Worm (Caenorhabditis elegans): ENCODE results near the gene lrch-1.

Gene lrch-1

DNA sequence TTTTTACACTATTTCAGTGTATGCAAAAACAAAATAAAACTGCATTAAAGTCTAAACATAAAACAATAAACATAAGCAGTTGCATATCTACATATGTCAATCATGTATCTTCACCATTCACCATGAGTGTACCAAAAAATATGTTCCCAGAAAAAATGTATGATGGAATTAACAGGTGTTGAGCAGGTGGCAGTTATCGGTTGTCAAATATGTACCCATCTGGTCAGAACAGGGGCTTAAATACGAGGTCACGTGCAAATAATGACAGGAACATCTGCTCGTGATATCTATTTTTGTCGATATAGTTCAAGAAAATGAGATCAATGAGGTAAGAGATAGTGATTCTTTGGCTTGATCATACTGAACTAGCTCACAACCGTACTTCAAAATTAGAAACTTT lies 42.6 kb upstream of the lrch-1 start:
- TF ChIP-seq nhr-23 (tag; optimal IDR thresholded peaks at IDR 0.05) = no peak
- TF ChIP-seq ZK546.5 (tag; optimal IDR thresholded peaks at IDR 0.05) = no peak
- TF ChIP-seq nhr-67 (tag; optimal IDR thresholded peaks at IDR 0.05) = no peak
- no peak for TF ChIP-seq lin-39 (tag; optimal IDR thresholded peaks at IDR 0.05)
- TF ChIP-seq nhr-43 (tag; optimal IDR thresholded peaks at IDR 0.05; ENCODE audit: poor library complexity, severe bottlenecking) = no peak
- TF ChIP-seq R02D3.7 (tag; optimal IDR thresholded peaks at IDR 0.05) = no peak
- no peak for TF ChIP-seq pha-4 (tag; optimal IDR thresholded peaks at IDR 0.05)
- TF ChIP-seq elt-2 (tag; optimal IDR thresholded peaks at IDR 0.05) = no peak

DNA sequence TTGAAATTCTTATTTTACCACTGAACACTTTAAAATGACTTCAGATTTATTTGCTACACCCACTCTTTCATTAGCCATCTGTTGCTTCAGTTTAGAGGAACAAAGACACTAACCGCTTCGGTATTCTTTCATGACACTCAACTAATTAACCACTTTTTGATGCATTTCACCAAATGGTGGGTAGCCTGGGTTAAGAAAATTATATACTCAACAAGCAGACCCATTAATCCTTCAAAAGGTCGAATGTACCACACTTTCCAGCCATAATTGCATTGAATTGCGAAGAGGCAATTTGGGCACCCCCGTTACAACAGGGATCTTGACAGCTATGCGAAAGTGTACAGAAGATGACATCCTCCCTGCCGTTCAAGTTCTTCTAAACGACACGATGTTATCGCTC lies 42.0 kb upstream of the lrch-1 start:
- TF ChIP-seq nhr-25 (tag; optimal IDR thresholded peaks at IDR 0.05) = peak; percentile 4
- peak; percentile 7 for TF ChIP-seq nhr-23 (tag; optimal IDR thresholded peaks at IDR 0.05)
- no peak for TF ChIP-seq R02D3.7 (tag; optimal IDR thresholded peaks at IDR 0.05)
- no peak for TF ChIP-seq fos-1 (tag; optimal IDR thresholded peaks at IDR 0.05)

DNA sequence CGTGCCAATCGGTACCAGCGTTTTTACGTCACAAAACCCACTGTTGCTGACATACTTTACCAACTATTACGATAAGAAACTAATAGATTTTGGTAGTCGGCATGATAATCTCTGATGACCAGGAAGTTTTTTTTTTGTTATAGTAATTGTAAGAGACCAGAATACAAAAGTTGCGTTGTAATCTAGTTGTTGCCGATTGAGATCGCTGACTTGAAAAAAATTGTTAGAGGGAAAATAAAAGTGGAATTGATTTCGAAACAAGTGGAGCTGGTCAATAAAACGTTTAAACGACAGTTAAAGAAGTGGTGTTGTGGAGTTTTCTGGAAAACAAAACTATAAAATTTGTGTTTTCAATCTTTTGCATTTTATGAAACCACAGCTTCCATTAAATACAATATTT lies 40.5 kb upstream of the lrch-1 start:
- TF ChIP-seq elt-2 (tag; optimal IDR thresholded peaks at IDR 0.05) (no peak), ceh-28 (tag; optimal IDR thresholded peaks at IDR 0.05) (peak; percentile 2), nhr-23 (tag; optimal IDR thresholded peaks at IDR 0.05) (peak; percentile 31), pqm-1 (tag; optimal IDR thresholded peaks at IDR 0.05) (peak; percentile 31)

DNA sequence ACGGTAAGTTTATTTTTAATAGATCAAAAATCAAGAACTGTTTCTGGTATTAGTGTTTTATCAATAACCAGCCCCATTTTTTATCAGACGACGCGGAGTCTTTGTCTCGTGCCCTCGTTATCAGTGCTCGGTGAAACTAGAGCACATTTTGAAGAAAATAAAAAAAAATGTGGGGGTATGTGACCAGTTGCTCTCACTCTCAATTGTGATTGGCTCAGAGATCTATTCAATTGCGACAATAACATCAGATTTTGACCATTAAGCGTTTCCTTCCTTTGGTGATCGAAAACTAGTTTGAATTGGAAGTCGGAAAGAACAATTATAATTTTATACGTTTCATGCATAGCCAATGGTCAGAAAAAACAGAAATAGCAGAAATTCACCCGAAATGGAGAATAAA lies 40.0 kb upstream of the lrch-1 start:
- TF ChIP-seq pha-4 (tag; optimal IDR thresholded peaks at IDR 0.05) = peak; percentile 54
- no peak for TF ChIP-seq sea-2 (GFP tag; optimal IDR thresholded peaks at IDR 0.05)
- no peak for TF ChIP-seq egl-27 (tag; optimal IDR thresholded peaks at IDR 0.05)
- peak; percentile 38 for TF ChIP-seq jun-1 (tag; optimal IDR thresholded peaks at IDR 0.05)
- TF ChIP-seq ama-1 (optimal IDR thresholded peaks at IDR 0.05) = peak; percentile 51
- TF ChIP-seq mml-1 (tag; optimal IDR thresholded peaks at IDR 0.05) = no peak
- no peak for TF ChIP-seq ceh-16 (tag; optimal IDR thresholded peaks at IDR 0.05)
- no peak for TF ChIP-seq nhr-12 (tag; optimal IDR thresholded peaks at IDR 0.05)
- TF ChIP-seq ceh-82 (tag; optimal IDR thresholded peaks at IDR 0.05) = no peak
- TF ChIP-seq elt-2 (tag; optimal IDR thresholded peaks at IDR 0.05) = peak; percentile 92
- peak; percentile 52 for TF ChIP-seq nfya-1 (tag; optimal IDR thresholded peaks at IDR 0.05; ENCODE audit: insufficient read depth)
- TF ChIP-seq pqm-1 (tag; optimal IDR thresholded peaks at IDR 0.05) = peak; percentile 89

DNA sequence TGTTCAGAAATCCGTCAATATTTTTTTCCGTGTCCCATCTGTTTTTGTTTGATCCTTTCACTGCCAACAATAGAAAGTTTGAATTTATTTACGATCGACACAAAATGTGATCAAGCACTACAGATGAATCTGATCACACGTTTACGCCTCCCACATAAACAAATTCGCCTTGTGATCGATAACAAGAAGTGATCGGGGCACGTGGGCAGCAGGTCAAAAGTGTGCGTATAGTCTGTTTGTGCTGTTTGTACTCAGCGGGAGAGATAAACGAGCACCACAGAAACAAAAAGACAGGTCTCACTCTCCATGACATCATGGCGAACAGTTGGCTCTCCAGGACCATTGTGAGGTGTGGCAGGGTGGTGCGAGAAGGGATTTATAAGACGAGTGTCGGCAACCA lies 39.1 kb upstream of the lrch-1 start:
- TF ChIP-seq ceh-28 (tag; optimal IDR thresholded peaks at IDR 0.05) (peak; percentile 57), R02D3.7 (tag; optimal IDR thresholded peaks at IDR 0.05) (no peak), ZK546.5 (tag; optimal IDR thresholded peaks at IDR 0.05) (no peak), eor-1 (tag; optimal IDR thresholded peaks at IDR 0.05) (no peak), egl-27 (tag; optimal IDR thresholded peaks at IDR 0.05) (peak; percentile 37), elt-3 (tag; optimal IDR thresholded peaks at IDR 0.05) (no peak), ceh-9 (tag; optimal IDR thresholded peaks at IDR 0.05) (no peak), sea-2 (GFP tag; optimal IDR thresholded peaks at IDR 0.05) (no peak), pha-4 (tag; optimal IDR thresholded peaks at IDR 0.05) (peak; percentile 93), mml-1 (tag; optimal IDR thresholded peaks at IDR 0.05) (no peak), nhr-11 (tag; optimal IDR thresholded peaks at IDR 0.05) (no peak), lin-39 (tag; optimal IDR thresholded peaks at IDR 0.05) (peak; percentile 62), lsy-12 (tag; optimal IDR thresholded peaks at IDR 0.05) (peak; percentile 51), fkh-2 (tag; optimal IDR thresholded peaks at IDR 0.05) (peak; percentile 4), fkh-10 (GFP tag; optimal IDR thresholded peaks at IDR 0.05) (no peak), snpc-4 (tag; optimal IDR thresholded peaks at IDR 0.05) (peak; percentile 2), nhr-237 (tag; optimal IDR thresholded peaks at IDR 0.05) (no peak), hmg-11 (tag; optimal IDR thresholded peaks at IDR 0.05) (no peak), ztf-4 (tag; optimal IDR thresholded peaks at IDR 0.05) (no peak), nhr-76 (tag; optimal IDR thresholded peaks at IDR 0.05) (no peak), daf-12 (tag; optimal IDR thresholded peaks at IDR 0.05) (no peak), nhr-23 (tag; optimal IDR thresholded peaks at IDR 0.05) (peak; percentile 62), lin-15B (tag; optimal IDR thresholded peaks at IDR 0.05) (no peak), nhr-43 (tag; optimal IDR thresholded peaks at IDR 0.05; ENCODE audit: poor library complexity, severe bottlenecking) (peak; percentile 91), elt-1 (tag; optimal IDR thresholded peaks at IDR 0.05) (no peak), nhr-25 (tag; optimal IDR thresholded peaks at IDR 0.05) (peak; percentile 78), egl-5 (tag; optimal IDR thresholded peaks at IDR 0.05) (peak; percentile 72), pqm-1 (tag; optimal IDR thresholded peaks at IDR 0.05) (peak; percentile 91), ztf-11 (tag; optimal IDR thresholded peaks at IDR 0.05) (no peak), elt-2 (tag; optimal IDR thresholded peaks at IDR 0.05) (peak; percentile 93), nhr-67 (tag; optimal IDR thresholded peaks at IDR 0.05) (no peak), unc-62 (GFP tag; optimal IDR thresholded peaks at IDR 0.05) (no peak), mdl-1 (tag; optimal IDR thresholded peaks at IDR 0.05) (peak; percentile 90), nhr-77 (tag; optimal IDR thresholded peaks at IDR 0.05) (no peak), ceh-16 (tag; optimal IDR thresholded peaks at IDR 0.05) (no peak), zag-1 (tag; optimal IDR thresholded peaks at IDR 0.05) (no peak), aly-2 (tag; optimal IDR thresholded peaks at IDR 0.05) (no peak), nfya-1 (tag; optimal IDR thresholded peaks at IDR 0.05; ENCODE audit: insufficient read depth) (peak; percentile 67)
